Worm (Caenorhabditis elegans) whole organism, L2 larva: ENCODE results near the gene hum-10.

Experiments
- nhr-12 ChIP-seq: fragments of 150-350 bp; optimal IDR thresholded peaks from 2 replicates; lab custom pipeline; 2014; ENCODE audit warnings: missing biosample characterization, missing genetic modification characterization
- snpc-4 ChIP-seq: fragments of 150-350 bp; optimal IDR thresholded peaks from 2 replicates; lab custom pipeline; 2014; ENCODE audit warnings: missing biosample characterization, missing genetic modification characterization
- unc-39 ChIP-seq: fragments of 150-350 bp; optimal IDR thresholded peaks from 2 replicates; lab custom pipeline; 2014; ENCODE audit warnings: missing biosample characterization, missing genetic modification characterization

ce11 chrX:4822262-4822661 is 40.2 kb upstream of the hum-10 start, which contains the start of gene R08E3.1:
- TF ChIP-seq snpc-4 (tag; lab: Kevin White, UChicago) (no peak), unc-39 (no peak), nhr-12 (no peak)
